Fruit fly (Drosophila melanogaster) whole organism, prepupa: ENCODE data around the gene CG2926.

Experiments used
- CG6163 ChIP-seq: fragments of 200-800 bp; sonication (Bioruptor generic); IDR thresholded peaks from 3 replicates; pipeline ENCODE4 v1.3.6; 2022; ENCODE audit warnings: missing biosample characterization, missing genetic modification characterization
- CG7368 ChIP-seq: fragments of 200-800 bp; sonication (Bioruptor generic); optimal IDR thresholded peaks from 3 replicates; lab custom pipeline; 2016; ENCODE audit warnings: missing biosample characterization, missing genetic modification characterization
- CG8319 ChIP-seq: fragments of 200-800 bp; sonication (Bioruptor generic); optimal IDR thresholded peaks from 3 replicates; lab custom pipeline; 2016; ENCODE audit warnings: missing biosample characterization, missing genetic modification characterization
- Eip75B ChIP-seq: fragments of 200-800 bp; sonication (Bioruptor generic); optimal IDR thresholded peaks from 3 replicates; lab custom pipeline; 2016; ENCODE audit warnings: missing biosample characterization, missing genetic modification characterization
- OdsH ChIP-seq: fragments of 200-800 bp; sonication (Bioruptor generic); optimal IDR thresholded peaks from 3 replicates; lab custom pipeline; 2016; ENCODE audit warnings: missing biosample characterization, missing genetic modification characterization
- Sox14 ChIP-seq: fragments of 200-800 bp; sonication (Bioruptor generic); optimal IDR thresholded peaks from 3 replicates; lab custom pipeline; 2016; ENCODE audit warnings: missing biosample characterization, missing genetic modification characterization
- net ChIP-seq: fragments of 200-800 bp; sonication (Bioruptor generic); optimal IDR thresholded peaks from 3 replicates; lab custom pipeline; 2016; ENCODE audit warnings: missing biosample characterization, missing genetic modification characterization
- salr ChIP-seq, 2 experiments: fragments of 200-800 bp; sonication (Bioruptor generic); optimal IDR thresholded peaks; 3 replicates each; lab custom pipeline; 2016 to 2018; ENCODE audit warnings: missing biosample characterization in 2 of 2, missing genetic modification characterization in 2 of 2, mild to moderate bottlenecking in 1 of 2
- svp ChIP-seq: fragments of 200-800 bp; sonication (Bioruptor generic); peaks from one replicate; lab custom pipeline; 2016; ENCODE audit warnings: missing biosample characterization, missing genetic modification characterization
- topi ChIP-seq: fragments of 200-800 bp; sonication (Bioruptor generic); optimal IDR thresholded peaks from 3 replicates; lab custom pipeline; 2016; ENCODE audit warnings: missing biosample characterization, missing genetic modification characterization

dm6 chr3R:5587863-5588519 lies at the start of gene CG2926:
- TF ChIP-seq Sox14 (GFP tag; lab: Kevin White, UChicago) (no peak), OdsH (GFP tag; lab: Kevin White, UChicago) (no peak), CG7368 (GFP tag; lab: Kevin White, UChicago) (no peak), salr (GFP tag; optimal IDR thresholded peaks at IDR 0.05; lab: Kevin White, UChicago) (no peak), CG8319 (GFP tag; lab: Kevin White, UChicago) (no peak), Eip75B (GFP tag; lab: Kevin White, UChicago) (no peak), CG6163 (GFP tag; lab: Robert Waterston, UW) (no peak; the same call in 2 of the 3 replicates), net (GFP tag; lab: Kevin White, UChicago) (no peak), topi (no peak), svp (GFP tag; lab: Kevin White, UChicago) (no peak)
